Fruit fly (Drosophila melanogaster): Measurements from ENCODE around the gene CkIIalpha-i3.

The CkIIalpha-i3 gene

dm6 chr3L:680258-680657 lies 30.1 kb downstream of the CkIIalpha-i3 start, which contains the start of gene CG17129:
Gene CG17129 (minus strand): TSS chr3L:680326.
- TF ChIP-seq Hr4 (GFP tag; optimal IDR thresholded peaks at IDR 0.05): peak; percentile 60
- TF ChIP-seq CG9139 (GFP tag; optimal IDR thresholded peaks at IDR 0.05): no peak
- TF ChIP-seq Eip78C (GFP tag): peak; percentile 70
- peak; percentile 78 for TF ChIP-seq fkh (GFP tag; optimal IDR thresholded peaks at IDR 0.05)
- no peak for TF ChIP-seq CG8319 (GFP tag; optimal IDR thresholded peaks at IDR 0.05)
- TF ChIP-seq achi (GFP tag; optimal IDR thresholded peaks at IDR 0.05): peak; percentile 32
- TF ChIP-seq CG6276 (GFP tag; optimal IDR thresholded peaks at IDR 0.05): peak; percentile 74
- TF ChIP-seq OdsH (GFP tag; optimal IDR thresholded peaks at IDR 0.05): peak; percentile 37
- TF ChIP-seq lz (GFP tag; optimal IDR thresholded peaks at IDR 0.05): peak; percentile 65
- no peak for TF ChIP-seq CG8632 (GFP tag; optimal IDR thresholded peaks at IDR 0.05)
- TF ChIP-seq CG34406 (GFP tag; optimal IDR thresholded peaks at IDR 0.05): peak; percentile 27
- TF ChIP-seq CG6854 (GFP tag; optimal IDR thresholded peaks at IDR 0.05): no peak
- TF ChIP-seq Hr38 (GFP tag; optimal IDR thresholded peaks at IDR 0.05): no peak
- no peak for TF ChIP-seq Gug (GFP tag; IDR thresholded peaks at IDR 0.05)
- TF ChIP-seq net (GFP tag; optimal IDR thresholded peaks at IDR 0.05): no peak
- no peak for TF ChIP-seq Sox15 (GFP tag; optimal IDR thresholded peaks at IDR 0.05)
- peak; percentile 41; the same call in 1 of the 2 replicates for TF ChIP-seq CG11294 (GFP tag; IDR thresholded peaks at IDR 0.05)
- TF ChIP-seq dsx (GFP tag; optimal IDR thresholded peaks at IDR 0.05; ENCODE audit: poor library complexity, severe bottlenecking): no peak
- TF ChIP-seq CG3032 (tag; optimal IDR thresholded peaks at IDR 0.05): peak; percentile 2
- no peak for TF ChIP-seq CG11762 (GFP tag; optimal IDR thresholded peaks at IDR 0.05; ENCODE audit: insufficient read depth)
- TF ChIP-seq Sox14 (GFP tag; optimal IDR thresholded peaks at IDR 0.05): peak; percentile 31
- TF ChIP-seq CG6808 (GFP tag; optimal IDR thresholded peaks at IDR 0.05): no peak
- TF ChIP-seq Eip93F (GFP tag; optimal IDR thresholded peaks at IDR 0.05): no peak
- TF ChIP-seq CG11902 (GFP tag; optimal IDR thresholded peaks at IDR 0.05): no peak
- TF ChIP-seq Eip75B (GFP tag; optimal IDR thresholded peaks at IDR 0.05): no peak
- TF ChIP-seq CG16779 (tag; optimal IDR thresholded peaks at IDR 0.05): no peak
- no peak for TF ChIP-seq ss (GFP tag; optimal IDR thresholded peaks at IDR 0.05)
- no peak for TF ChIP-seq salr (GFP tag; optimal IDR thresholded peaks at IDR 0.05)
- TF ChIP-seq CG7368 (GFP tag; optimal IDR thresholded peaks at IDR 0.05): no peak
- no peak for TF ChIP-seq CG15336 (GFP tag; IDR thresholded peaks at IDR 0.05)
- peak; percentile 26 for TF ChIP-seq Blimp-1 (GFP tag; optimal IDR thresholded peaks at IDR 0.05)
- peak; percentile 54 for TF ChIP-seq topi (GFP tag; optimal IDR thresholded peaks at IDR 0.05)
- no peak for TF ChIP-seq CG4318 (GFP tag; optimal IDR thresholded peaks at IDR 0.05)
- TF ChIP-seq acj6 (GFP tag; optimal IDR thresholded peaks at IDR 0.05): peak; percentile 42
- TF ChIP-seq CG3919 (GFP tag; optimal IDR thresholded peaks at IDR 0.05): peak; percentile 17
- TF ChIP-seq vri (GFP tag; optimal IDR thresholded peaks at IDR 0.05): peak; percentile 26
- TF ChIP-seq pdm3 (GFP tag; optimal IDR thresholded peaks at IDR 0.05): peak; percentile 43
- TF ChIP-seq CG10669 (GFP tag; optimal IDR thresholded peaks at IDR 0.05): peak; percentile 1
- TF ChIP-seq dac (GFP tag; optimal IDR thresholded peaks at IDR 0.05): no peak
- TF ChIP-seq Sox102F (GFP tag; optimal IDR thresholded peaks at IDR 0.05): peak; percentile 59
- TF ChIP-seq svp (GFP tag): peak; percentile 63
- TF ChIP-seq Lpt (GFP tag; optimal IDR thresholded peaks at IDR 0.05): no peak
- no peak for TF ChIP-seq CG1621 (tag; optimal IDR thresholded peaks at IDR 0.05)
- peak; percentile 74 for TF ChIP-seq Hr39 (GFP tag; optimal IDR thresholded peaks at IDR 0.05)
- TF ChIP-seq CG6163 (GFP tag; IDR thresholded peaks at IDR 0.05): peak; percentile 31; the same call in 1 of the 3 replicates
- peak; percentile 77 for TF ChIP-seq esn (GFP tag; optimal IDR thresholded peaks at IDR 0.05)
- peak; percentile 52 for TF ChIP-seq CG10631 (GFP tag; optimal IDR thresholded peaks at IDR 0.05)
- TF ChIP-seq CG6792 (GFP tag; optimal IDR thresholded peaks at IDR 0.05): no peak
- TF ChIP-seq CG8119 (GFP tag; IDR thresholded peaks at IDR 0.05): no peak
- peak; percentile 54 for TF ChIP-seq Smox (GFP tag; optimal IDR thresholded peaks at IDR 0.05)
- TF ChIP-seq eg (GFP tag; IDR thresholded peaks at IDR 0.05): no peak
- TF ChIP-seq Met (GFP tag; optimal IDR thresholded peaks at IDR 0.05): peak; percentile 70
- TF ChIP-seq Ets96B (tag; optimal IDR thresholded peaks at IDR 0.05): peak; percentile 9

Data from whole organism, prepupa.